Worm (Caenorhabditis elegans) whole organism, midembryonic: ENCODE results near the gene srx-111.

ENCODE experiments used
- klf-2 ChIP-seq: fragments of 200-800 bp; sonication (Bioruptor generic); conservative IDR thresholded peaks from 2 replicates; pipeline ENCODE4 v1.3.6; 2022; ENCODE audit warnings: missing genetic modification reagents, missing genetic modification characterization, missing compliant biosample characterization
- ref-1 ChIP-seq: fragments of 200-800 bp; sonication (Bioruptor generic); conservative IDR thresholded peaks from 2 replicates; pipeline ENCODE4 v1.3.6; 2022; ENCODE audit warnings: missing genetic modification reagents, missing genetic modification characterization, missing compliant biosample characterization

DNA sequence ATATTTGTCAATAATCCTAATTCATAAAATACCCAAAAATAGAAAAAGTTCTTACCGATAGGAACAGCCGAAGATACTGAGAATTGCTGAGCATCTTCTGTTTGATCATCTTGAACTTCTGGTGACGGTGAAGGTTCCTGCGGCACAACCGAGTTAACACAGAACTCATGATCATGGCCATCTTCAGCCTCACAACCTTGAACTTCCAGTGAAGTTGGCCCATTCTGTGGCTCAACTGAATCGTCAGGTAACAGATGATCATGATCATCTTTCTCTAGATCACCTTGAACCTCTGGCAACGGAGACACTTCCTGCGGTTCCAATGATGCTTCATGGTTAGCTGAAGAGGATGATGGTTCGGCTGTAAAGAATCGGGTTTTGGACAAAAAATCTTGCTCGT lies 14.0 kb downstream of the srx-111 start:
- no peak for TF ChIP-seq ref-1 (GFP tag; lab: Robert Waterston, UW)
- TF ChIP-seq klf-2 (GFP tag; lab: Robert Waterston, UW), result no peak
